Worm (Caenorhabditis elegans) whole organism, L1 larva: ENCODE measurements around the gene mrps-14.

Experiments
- ceh-8 ChIP-seq: fragments of 200-800 bp; sonication (Bioruptor generic); optimal IDR thresholded peaks from 2 replicates; lab custom pipeline; 2018; ENCODE audit warnings: mild to moderate bottlenecking, missing genetic modification characterization, moderate library complexity, missing compliant biosample characterization
- mdl-1 ChIP-seq, 2 experiments: fragments of 150-350 bp; optimal IDR thresholded peaks; 2 replicates each; lab custom pipeline; 2014 to 2017; ENCODE audit warnings: missing biosample characterization in 2 of 2, missing genetic modification characterization in 2 of 2, inconsistent platforms in 1 of 2
- nhr-237 ChIP-seq: fragments of 150-350 bp; optimal IDR thresholded peaks from 2 replicates; lab custom pipeline; 2014; ENCODE audit warnings: missing biosample characterization, missing genetic modification characterization
- nhr-76 ChIP-seq: sonication (generic microtip); optimal IDR thresholded peaks from 2 replicates; lab custom pipeline; 2017; ENCODE audit warnings: missing biosample characterization, missing genetic modification characterization

ce11 chrII:10203067-10203466, 39.2 kb downstream of the mrps-14 start:
- no peak for TF ChIP-seq mdl-1 (tag; optimal IDR thresholded peaks at IDR 0.05; lab: Kevin White, UChicago)
- no peak for TF ChIP-seq nhr-237 (tag; lab: Kevin White, UChicago)
- no peak for TF ChIP-seq ceh-8
- no peak for TF ChIP-seq nhr-76
